Worm (Caenorhabditis elegans): Measurements from ENCODE around the gene gldi-10.

The gldi-10 gene

DNA sequence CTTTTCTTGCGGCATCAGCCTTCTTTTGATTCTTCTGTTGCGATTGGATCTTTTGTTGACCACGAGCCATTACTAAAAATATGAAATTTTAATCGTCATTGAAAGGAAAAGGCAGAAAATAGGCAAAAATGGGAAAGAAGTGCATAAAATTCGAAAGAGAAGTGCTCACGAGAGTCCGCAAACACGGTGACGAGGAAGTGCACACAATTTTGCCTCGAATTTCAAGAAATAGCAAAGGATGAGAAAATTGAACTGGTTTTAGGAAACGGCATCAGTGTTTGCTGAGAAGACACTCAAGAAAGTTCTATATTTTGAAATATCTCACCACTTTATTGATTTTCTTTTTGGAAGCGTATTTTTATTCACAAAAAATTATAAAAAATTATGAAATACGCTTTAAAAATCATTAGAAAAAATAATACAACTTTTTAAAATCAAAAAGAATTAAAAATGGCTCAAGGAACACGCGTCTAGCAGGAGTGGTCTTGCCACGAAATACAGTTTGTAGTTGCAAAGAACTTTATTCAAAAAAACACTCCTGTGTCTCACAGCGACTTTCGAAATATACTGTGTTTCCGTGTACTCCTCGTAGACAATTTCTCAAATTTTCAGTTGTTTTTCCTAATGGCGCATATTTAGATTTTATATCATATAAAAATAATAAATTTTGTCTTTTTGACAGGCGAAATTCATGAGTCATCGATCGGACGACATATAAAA is 2.7 kb upstream of the gldi-10 start, which contains the start of the genes znf-706 and cpna-3:
znf-706 (minus strand) TSS at position 72 of the 720 bp plus-strand sequence.
cpna-3 (plus strand) TSS at position 683 of the 720 bp plus-strand sequence.
- TF ChIP-seq bed-3 (GFP tag; optimal IDR thresholded peaks at IDR 0.05) (no peak), nhr-28 (tag; optimal IDR thresholded peaks at IDR 0.05) (no peak), ceh-43 (GFP tag; optimal IDR thresholded peaks at IDR 0.05) (no peak), ceh-39 (tag; optimal IDR thresholded peaks at IDR 0.05) (no peak), ces-1 (GFP tag; optimal IDR thresholded peaks at IDR 0.05) (peak; percentile 7), ham-2 (GFP tag; optimal IDR thresholded peaks at IDR 0.05) (no peak), ceh-83 (GFP tag; optimal IDR thresholded peaks at IDR 0.05) (no peak), unc-120 (tag; optimal IDR thresholded peaks at IDR 0.05; ENCODE audit: poor library complexity, severe bottlenecking) (peak; percentile 4), hlh-1 (tag; optimal IDR thresholded peaks at IDR 0.05) (peak; percentile 3)

ce11 chrIV:9100835-9101234 is 1.8 kb downstream of the gldi-10 start:
- TF ChIP-seq blmp-1 (tag; optimal IDR thresholded peaks at IDR 0.05) = no peak
- no peak for TF ChIP-seq lsy-2 (tag; optimal IDR thresholded peaks at IDR 0.05)
- TF ChIP-seq tbx-8 (GFP tag; optimal IDR thresholded peaks at IDR 0.05) = no peak
- TF ChIP-seq cnd-1 (tag; optimal IDR thresholded peaks at IDR 0.05) = no peak
- TF ChIP-seq mab-5 (tag; optimal IDR thresholded peaks at IDR 0.05) = no peak
- TF ChIP-seq drap-1 (GFP tag; optimal IDR thresholded peaks at IDR 0.05) = no peak
- TF ChIP-seq nhr-76 (tag; optimal IDR thresholded peaks at IDR 0.05) = no peak
- no peak for TF ChIP-seq lin-32 (GFP tag; optimal IDR thresholded peaks at IDR 0.05)
- no peak for TF ChIP-seq ceh-43 (GFP tag; optimal IDR thresholded peaks at IDR 0.05)
- TF ChIP-seq ham-2 (GFP tag; optimal IDR thresholded peaks at IDR 0.05) = no peak
- no peak for TF ChIP-seq hlh-1 (tag; optimal IDR thresholded peaks at IDR 0.05)
- no peak for TF ChIP-seq ztf-11 (tag; optimal IDR thresholded peaks at IDR 0.05)
- no peak for TF ChIP-seq ces-1 (GFP tag; optimal IDR thresholded peaks at IDR 0.05)
- TF ChIP-seq unc-120 (tag; optimal IDR thresholded peaks at IDR 0.05; ENCODE audit: poor library complexity, severe bottlenecking) = no peak
- TF ChIP-seq zip-8 (tag; optimal IDR thresholded peaks at IDR 0.05) = no peak
- TF ChIP-seq elt-3 (tag; optimal IDR thresholded peaks at IDR 0.05) = no peak
- no peak for TF ChIP-seq ceh-39 (tag; optimal IDR thresholded peaks at IDR 0.05)
- no peak for TF ChIP-seq elt-1 (tag; optimal IDR thresholded peaks at IDR 0.05; ENCODE audit: borderline replicate concordance, insufficient read depth)
- TF ChIP-seq nhr-28 (tag; optimal IDR thresholded peaks at IDR 0.05) = no peak

DNA sequence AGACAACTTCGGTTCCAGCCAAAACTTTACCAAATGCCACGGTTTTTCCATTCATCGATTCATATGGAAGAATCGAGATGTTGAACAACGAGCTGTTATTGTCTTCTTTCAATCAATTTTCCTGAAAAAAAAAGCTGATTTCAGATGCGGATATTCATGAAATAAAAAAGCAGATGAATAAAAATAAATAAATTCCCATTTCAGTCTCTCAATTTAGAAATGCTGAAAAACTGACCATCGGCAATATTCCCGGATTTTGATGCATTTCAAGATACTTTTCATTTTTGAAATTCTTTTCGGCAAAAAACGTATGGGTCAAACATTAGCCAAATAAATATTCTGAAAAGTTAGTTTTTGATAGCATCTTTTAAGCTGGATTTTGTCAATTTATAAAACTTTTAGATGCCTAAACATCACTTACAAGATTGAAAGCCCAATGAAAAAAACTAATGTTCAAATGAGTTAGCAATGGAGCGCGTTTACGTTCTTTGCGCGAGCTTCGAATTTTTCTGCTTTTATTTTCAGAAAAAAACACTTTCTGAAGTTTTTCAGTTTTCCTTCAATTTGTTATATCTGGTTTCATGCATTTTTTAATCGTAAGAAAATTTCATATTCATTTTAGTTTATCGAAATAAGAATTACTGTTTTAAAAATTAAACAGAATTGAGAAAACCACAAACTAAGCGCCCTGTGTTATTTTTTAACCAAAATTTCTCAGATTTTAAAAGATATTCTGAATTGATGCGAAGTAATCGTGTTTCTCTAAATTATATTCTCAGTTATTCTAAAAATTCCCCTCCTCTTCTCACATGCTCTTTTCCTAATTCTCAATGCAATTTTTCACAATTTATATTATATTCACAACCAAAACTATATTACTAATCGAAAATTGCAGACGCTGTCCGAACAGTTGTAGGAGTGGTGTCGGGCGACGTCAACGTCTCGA is 5.3 kb downstream of the gldi-10 start, which contains the start of the genes C01F6.14 and fem-3:
C01F6.14 (minus strand) TSS at position 51 of the 946 bp plus-strand sequence.
fem-3 (plus strand) TSS at position 896 of the 946 bp plus-strand sequence.
- no peak for TF ChIP-seq bed-3 (GFP tag; optimal IDR thresholded peaks at IDR 0.05)
- peak; percentile 6 for TF ChIP-seq mab-5 (tag; optimal IDR thresholded peaks at IDR 0.05)
- no peak for TF ChIP-seq lin-32 (GFP tag; optimal IDR thresholded peaks at IDR 0.05)
- TF ChIP-seq nhr-237 (tag; optimal IDR thresholded peaks at IDR 0.05) = no peak
- TF ChIP-seq ces-1 (GFP tag; optimal IDR thresholded peaks at IDR 0.05) = no peak
- TF ChIP-seq elt-1 (tag; optimal IDR thresholded peaks at IDR 0.05; ENCODE audit: borderline replicate concordance, insufficient read depth) = no peak
- TF ChIP-seq unc-62 (GFP tag; optimal IDR thresholded peaks at IDR 0.05) = no peak

DNA sequence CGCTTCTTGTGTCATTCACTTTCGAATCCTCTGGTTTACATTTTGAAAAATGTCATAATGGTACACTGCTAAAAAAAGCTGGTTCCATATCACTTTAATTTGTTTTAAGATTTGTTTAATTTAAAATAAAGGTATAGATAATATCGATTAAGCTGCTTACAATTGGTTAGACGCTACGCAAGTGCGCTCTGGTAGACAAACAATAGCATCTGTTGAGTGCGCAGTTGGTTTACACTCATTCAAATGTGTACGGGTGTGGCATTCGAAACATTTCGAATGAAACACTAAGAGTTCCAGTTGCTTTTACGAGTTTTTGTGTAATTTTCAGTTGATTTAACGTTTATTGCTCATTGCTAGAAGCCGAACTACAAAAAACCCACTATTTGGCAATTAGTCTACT is 8.4 kb downstream of the gldi-10 start:
- peak; percentile 4 for TF ChIP-seq unc-62 (GFP tag; optimal IDR thresholded peaks at IDR 0.05)
- TF ChIP-seq snpc-4 (tag; optimal IDR thresholded peaks at IDR 0.05) = no peak
- no peak for TF ChIP-seq tbx-8 (GFP tag; optimal IDR thresholded peaks at IDR 0.05)
- TF ChIP-seq hlh-1 (tag; optimal IDR thresholded peaks at IDR 0.05) = peak; percentile 100
- no peak for TF ChIP-seq mls-2 (tag; optimal IDR thresholded peaks at IDR 0.05)
- TF ChIP-seq ztf-11 (tag; optimal IDR thresholded peaks at IDR 0.05) = no peak
- peak; percentile 52 for TF ChIP-seq ces-1 (GFP tag; optimal IDR thresholded peaks at IDR 0.05)
- no peak for TF ChIP-seq mab-5 (tag; optimal IDR thresholded peaks at IDR 0.05)
- TF ChIP-seq flh-1 (GFP tag; optimal IDR thresholded peaks at IDR 0.05) = no peak
- TF ChIP-seq cnd-1 (tag; optimal IDR thresholded peaks at IDR 0.05) = peak; percentile 17
- TF ChIP-seq nhr-76 (tag; optimal IDR thresholded peaks at IDR 0.05) = no peak
- TF ChIP-seq drap-1 (GFP tag; optimal IDR thresholded peaks at IDR 0.05) = no peak
- TF ChIP-seq nhr-2 (tag; optimal IDR thresholded peaks at IDR 0.05) = no peak
- TF ChIP-seq ceh-39 (tag; optimal IDR thresholded peaks at IDR 0.05) = peak; percentile 50
- TF ChIP-seq bed-3 (GFP tag; optimal IDR thresholded peaks at IDR 0.05) = no peak
- TF ChIP-seq zip-8 (tag; optimal IDR thresholded peaks at IDR 0.05) = no peak
- TF ChIP-seq ceh-83 (GFP tag; optimal IDR thresholded peaks at IDR 0.05) = no peak
- peak; percentile 27 for TF ChIP-seq unc-120 (tag; optimal IDR thresholded peaks at IDR 0.05; ENCODE audit: poor library complexity, severe bottlenecking)
- peak; percentile 32 for TF ChIP-seq lin-13 (tag; optimal IDR thresholded peaks at IDR 0.05)
- TF ChIP-seq lsy-2 (tag; optimal IDR thresholded peaks at IDR 0.05) = peak; percentile 24
- no peak for TF ChIP-seq elt-3 (tag; optimal IDR thresholded peaks at IDR 0.05)
- no peak for TF ChIP-seq unc-39 (tag; optimal IDR thresholded peaks at IDR 0.05)
- no peak for TF ChIP-seq M03D4.4 (tag; optimal IDR thresholded peaks at IDR 0.05)
- TF ChIP-seq lin-32 (GFP tag; optimal IDR thresholded peaks at IDR 0.05) = peak; percentile 46
- TF ChIP-seq nhr-237 (tag; optimal IDR thresholded peaks at IDR 0.05) = peak; percentile 48
- TF ChIP-seq mep-1 (tag; optimal IDR thresholded peaks at IDR 0.05) = peak; percentile 83
- TF ChIP-seq ham-2 (GFP tag; optimal IDR thresholded peaks at IDR 0.05) = peak; percentile 80
- TF ChIP-seq elt-1 (tag; optimal IDR thresholded peaks at IDR 0.05; ENCODE audit: borderline replicate concordance, insufficient read depth) = no peak
- TF ChIP-seq sem-2 (GFP tag; optimal IDR thresholded peaks at IDR 0.05) = no peak
- TF ChIP-seq ceh-43 (GFP tag; optimal IDR thresholded peaks at IDR 0.05) = no peak
- peak; percentile 77 for TF ChIP-seq pha-4 (tag; optimal IDR thresholded peaks at IDR 0.05)
- TF ChIP-seq blmp-1 (tag; optimal IDR thresholded peaks at IDR 0.05) = no peak
- no peak for TF ChIP-seq nhr-12 (tag; optimal IDR thresholded peaks at IDR 0.05)
- TF ChIP-seq sptf-1 (tag; optimal IDR thresholded peaks at IDR 0.05) = no peak
- no peak for TF ChIP-seq nhr-28 (tag; optimal IDR thresholded peaks at IDR 0.05)
